Fruit fly (Drosophila melanogaster) Kc167 (cell line): ENCODE results near the gene CG13928.

Source experiments
- Sin3A ChIP-seq: fragments of >200 bp; optimal IDR thresholded peaks from 2 replicates; lab custom pipeline; 2018; ENCODE audit warnings: missing external identifiers
- h ChIP-seq: fragments of >200 bp; optimal IDR thresholded peaks from 3 replicates; lab custom pipeline; 2018; ENCODE audit warnings: missing external identifiers
- insv ChIP-seq: fragments of >200 bp; optimal IDR thresholded peaks from 3 replicates; lab custom pipeline; 2018; ENCODE audit warnings: missing external identifiers
- psq ChIP-seq: fragments of >200 bp; optimal IDR thresholded peaks from 2 replicates; lab custom pipeline; 2017; ENCODE audit warnings: missing external identifiers

- TF ChIP-seq h (lab: Kevin White, UChicago) (no peak), insv (lab: Kevin White, UChicago) (no peak), psq (no peak), Sin3A (lab: Kevin White, UChicago) (no peak)
Measured at dm6 chr3L:1653752-1654151, 25.6 kb upstream of the CG13928 start.
